Worm (Caenorhabditis elegans): ENCODE measurements around the gene W03F9.4.

W03F9.4 gene

DNA sequence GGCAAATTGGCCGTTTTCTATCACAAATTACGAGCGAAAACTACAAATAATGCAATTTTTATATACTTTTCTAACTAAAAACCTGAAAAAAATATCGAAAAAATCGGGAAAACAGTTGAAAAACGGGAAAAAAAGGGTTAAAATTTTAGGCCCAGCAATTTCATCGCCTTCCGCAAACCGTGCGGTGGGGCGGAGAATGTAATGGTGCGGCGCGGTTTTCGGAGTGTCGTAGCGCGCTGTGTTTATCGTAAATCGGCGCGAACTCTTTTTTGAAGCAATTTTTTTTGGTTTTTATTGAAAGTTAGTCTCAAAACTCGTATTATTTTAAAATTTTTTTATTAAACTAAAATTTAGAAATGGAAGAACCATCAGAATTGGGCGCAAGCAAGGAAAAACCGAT, 46.7 kb downstream of the W03F9.4 start, which contains the start of gene picd-1 (continued):
- TF ChIP-seq ama-1 (optimal IDR thresholded peaks at IDR 0.05) = no peak
- TF ChIP-seq ama-1 (GFP tag; optimal IDR thresholded peaks at IDR 0.05) = no peak
- TF ChIP-seq lin-26 (GFP tag; IDR thresholded peaks at IDR 0.05) = no peak
- TF ChIP-seq hmg-1.2 (GFP tag; IDR thresholded peaks at IDR 0.05) = peak; percentile 21; the same call in 1 of the 2 replicates

DNA sequence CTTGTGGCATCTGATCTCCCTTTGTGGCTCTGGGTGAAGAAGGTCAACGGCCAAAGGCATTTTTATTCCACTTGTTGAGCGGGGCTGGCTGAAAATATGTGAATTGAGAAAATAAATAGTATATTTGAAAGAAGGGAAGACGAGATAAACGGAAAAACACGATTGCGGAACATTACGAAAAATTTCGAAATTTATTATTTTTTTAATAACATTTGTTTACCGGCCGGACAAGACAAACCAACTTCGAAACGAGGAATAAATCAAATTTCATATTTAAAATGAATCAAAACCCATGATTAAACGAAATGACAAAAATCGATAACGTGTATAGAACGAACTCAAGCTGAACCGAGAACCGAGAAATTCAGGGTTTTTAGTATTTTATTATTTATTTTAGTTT, 47.2 kb downstream of the W03F9.4 start, which contains the start of gene rps-27:
TSS of gene rps-27 (minus strand) at position 101 of the 400 bp plus-strand sequence.
- TF ChIP-seq lin-35 (GFP tag; optimal IDR thresholded peaks at IDR 0.05) = no peak

DNA sequence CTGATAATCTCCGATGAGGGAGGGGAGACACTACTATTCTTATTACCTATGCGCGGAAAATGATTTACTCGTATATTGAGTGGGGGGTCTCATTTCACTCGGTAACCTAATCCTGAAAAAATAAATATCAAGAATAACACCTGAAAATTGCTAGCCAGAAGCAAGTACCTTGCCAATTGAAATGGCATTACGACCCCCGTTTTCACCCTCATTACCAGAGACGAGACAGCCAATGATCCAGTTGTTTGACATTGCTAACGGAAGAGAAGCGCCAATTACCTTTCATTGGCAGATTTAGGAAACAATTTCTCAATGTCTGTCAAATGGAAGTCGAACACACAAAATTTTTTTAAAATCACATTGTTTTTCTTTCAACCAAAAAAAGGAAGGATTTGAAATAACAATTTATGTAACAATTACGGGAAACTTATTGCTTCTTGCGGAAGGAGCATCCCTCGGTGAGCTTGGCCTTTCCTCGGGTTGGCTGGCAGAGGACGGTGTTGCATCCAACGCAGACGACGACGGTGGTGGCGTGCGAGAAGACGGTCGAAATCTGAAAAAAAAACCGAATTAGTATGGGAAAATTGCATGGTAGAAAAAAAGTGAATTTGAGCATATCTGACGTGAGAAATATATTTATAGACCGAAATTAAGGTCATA, 48.0 kb downstream of the W03F9.4 start:
- TF ChIP-seq tlf-1 (GFP tag; optimal IDR thresholded peaks at IDR 0.05) = peak; percentile 12
- peak; percentile 80 for TF ChIP-seq hsf-1 (GFP tag; IDR thresholded peaks at IDR 0.05)
- TF ChIP-seq nfyb-1 (GFP tag; IDR thresholded peaks at IDR 0.05) = 0 out of 2 replicates have a peak, but pooled peaks have one; percentile 33
- no peak for TF ChIP-seq sdz-38 (tag; optimal IDR thresholded peaks at IDR 0.05)
- TF ChIP-seq akir-1 (GFP tag; optimal IDR thresholded peaks at IDR 0.05) = no peak
- TF ChIP-seq cebp-2 (GFP tag; IDR thresholded peaks at IDR 0.05) = 0 out of 2 replicates have a peak, but pooled peaks have one; percentile 60
- no peak for TF ChIP-seq ZK185.1 (tag; optimal IDR thresholded peaks at IDR 0.05; ENCODE audit: poor library complexity, severe bottlenecking)
- TF ChIP-seq F39B2.1 (GFP tag; IDR thresholded peaks at IDR 0.05) = peak; percentile 74
- TF ChIP-seq F22D6.2 (tag; optimal IDR thresholded peaks at IDR 0.05) = no peak
- TF ChIP-seq hmg-1.2 (GFP tag; IDR thresholded peaks at IDR 0.05) = peak; percentile 44
- TF ChIP-seq zfh-2 (GFP tag; conservative IDR thresholded peaks at IDR 0.05) = peak; percentile 52
- TF ChIP-seq rec-8 (tag; optimal IDR thresholded peaks at IDR 0.05) = no peak
- TF ChIP-seq lin-54 (GFP tag; optimal IDR thresholded peaks at IDR 0.05) = peak; percentile 76
- peak; percentile 1 for TF ChIP-seq snpc-4 (GFP tag; optimal IDR thresholded peaks at IDR 0.05)
- TF ChIP-seq snpc-4 (tag; optimal IDR thresholded peaks at IDR 0.05) = no peak
- peak; percentile 33 for TF ChIP-seq fkh-3 (tag; optimal IDR thresholded peaks at IDR 0.05)
- peak; percentile 28 for TF ChIP-seq unc-130 (GFP tag; optimal IDR thresholded peaks at IDR 0.05)
- 0 out of 2 replicates have a peak, but pooled peaks have one; percentile 62 for TF ChIP-seq nfya-2 (GFP tag; IDR thresholded peaks at IDR 0.05)
- TF ChIP-seq attf-6 (GFP tag; IDR thresholded peaks at IDR 0.05) = peak; percentile 78; the same call in 1 of the 2 replicates
- TF ChIP-seq athp-1 (tag; optimal IDR thresholded peaks at IDR 0.05) = peak; percentile 32
- peak; percentile 46 for TF ChIP-seq ceh-100 (GFP tag; IDR thresholded peaks at IDR 0.05)
- no peak for TF ChIP-seq somi-1 (GFP tag; optimal IDR thresholded peaks at IDR 0.05)
- peak; percentile 81 for TF ChIP-seq Y53G8AR.9 (GFP tag; conservative IDR thresholded peaks at IDR 0.05)
- TF ChIP-seq repo-1 (tag; optimal IDR thresholded peaks at IDR 0.05) = peak; percentile 1
- peak; percentile 90 for TF ChIP-seq ekl-4 (GFP tag; IDR thresholded peaks at IDR 0.05)
- TF ChIP-seq chd-7 (tag; optimal IDR thresholded peaks at IDR 0.05) = no peak
- TF ChIP-seq snpc-3.4 (tag; optimal IDR thresholded peaks at IDR 0.05) = peak; percentile 19
- peak; percentile 34 for TF ChIP-seq snpc-1.3 (tag; optimal IDR thresholded peaks at IDR 0.05; ENCODE audit: insufficient read depth)
- TF ChIP-seq sptf-2 (GFP tag; optimal IDR thresholded peaks at IDR 0.05) = no peak
- TF ChIP-seq pbrm-1 (GFP tag; IDR thresholded peaks at IDR 0.05) = peak; percentile 70
- TF ChIP-seq lin-35 (GFP tag; optimal IDR thresholded peaks at IDR 0.05) = no peak
- no peak for TF ChIP-seq ccch-3 (GFP tag; optimal IDR thresholded peaks at IDR 0.05)
- TF ChIP-seq cebp-1 (GFP tag; IDR thresholded peaks at IDR 0.05) = no peak
- peak; percentile 29 for TF ChIP-seq cebp-1 (tag; optimal IDR thresholded peaks at IDR 0.05)
- TF ChIP-seq nhr-80 (tag; optimal IDR thresholded peaks at IDR 0.05) = no peak
- TF ChIP-seq C06A6.2 (GFP tag; conservative IDR thresholded peaks at IDR 0.05) = no peak
- no peak for TF ChIP-seq unc-62 (GFP tag; optimal IDR thresholded peaks at IDR 0.05)
- TF ChIP-seq ceh-58 (GFP tag; IDR thresholded peaks at IDR 0.05) = 0 out of 2 replicates have a peak, but pooled peaks have one; percentile 71
- TF ChIP-seq ztf-18 (tag; optimal IDR thresholded peaks at IDR 0.05) = no peak
- no peak for TF ChIP-seq K12H6.12 (tag; optimal IDR thresholded peaks at IDR 0.05)
- no peak for TF ChIP-seq ztf-26 (tag; optimal IDR thresholded peaks at IDR 0.05)
